Fruit fly (Drosophila melanogaster): ENCODE measurements around the gene CG33080.
A peak's percentile ranks its signal among the peaks of the same experiment; 100 is the strongest.

The CG33080 gene

dm6 chrX:5699824-5700498 is 17.6 kb downstream of the CG33080 start (continued):
- no peak for TF ChIP-seq bbx (GFP tag; IDR thresholded peaks at IDR 0.05; ENCODE audit: partially characterized antibody)
- TF ChIP-seq grau (tag; optimal IDR thresholded peaks at IDR 0.05) = peak; percentile 69
- TF ChIP-seq CG2712 (tag; optimal IDR thresholded peaks at IDR 0.05) = peak; percentile 75
- no peak for TF ChIP-seq dan (GFP tag; IDR thresholded peaks at IDR 0.05)
- TF ChIP-seq CG13775 (GFP tag; optimal IDR thresholded peaks at IDR 0.05) = peak; percentile 17
- no peak for TF ChIP-seq Kr (GFP tag; optimal IDR thresholded peaks at IDR 0.05)
- peak; percentile 74 for TF ChIP-seq ATbp (GFP tag; optimal IDR thresholded peaks at IDR 0.05)
- peak; percentile 28 for TF ChIP-seq caup (GFP tag; optimal IDR thresholded peaks at IDR 0.05; ENCODE audit: severe bottlenecking)
- peak; percentile 40 for TF ChIP-seq CG12219 (GFP tag; optimal IDR thresholded peaks at IDR 0.05)
- TF ChIP-seq CG7987 (GFP tag; optimal IDR thresholded peaks at IDR 0.05) = no peak
- 0 out of 3 replicates have a peak, but pooled peaks have one; percentile 36 for TF ChIP-seq Dbx (GFP tag; IDR thresholded peaks at IDR 0.05)
- TF ChIP-seq E2f1 (GFP tag; IDR thresholded peaks at IDR 0.05) = peak; percentile 52; the same call in 1 of the 2 replicates
- peak; percentile 52; the same call in 2 of the 3 replicates for TF ChIP-seq Optix (GFP tag; IDR thresholded peaks at IDR 0.05)
- TF ChIP-seq CG4328 (GFP tag; optimal IDR thresholded peaks at IDR 0.05) = no peak
- peak; percentile 22 for TF ChIP-seq HHEX (GFP tag; optimal IDR thresholded peaks at IDR 0.05)
- TF ChIP-seq CG12659 (GFP tag; optimal IDR thresholded peaks at IDR 0.05) = peak; percentile 3
- peak; percentile 5 for TF ChIP-seq sd (tag; optimal IDR thresholded peaks at IDR 0.05)
- no peak for TF ChIP-seq gce (GFP tag; IDR thresholded peaks at IDR 0.05)
- peak; percentile 39 for TF ChIP-seq Nf-YB (GFP tag; optimal IDR thresholded peaks at IDR 0.05)
- no peak for TF ChIP-seq Dfd (GFP tag; optimal IDR thresholded peaks at IDR 0.05)
- TF ChIP-seq CG17361 (GFP tag; IDR thresholded peaks at IDR 0.05) = peak; percentile 82
- TF ChIP-seq Dip3 (GFP tag; optimal IDR thresholded peaks at IDR 0.05) = peak; percentile 12
- TF ChIP-seq CG11093 (GFP tag; IDR thresholded peaks at IDR 0.05) = no peak
- no peak for TF ChIP-seq Camta (GFP tag; optimal IDR thresholded peaks at IDR 0.05)
- peak; percentile 40 for TF ChIP-seq Aef1 (GFP tag; IDR thresholded peaks at IDR 0.05)
- TF ChIP-seq CG10321 (GFP tag; IDR thresholded peaks at IDR 0.05) = no peak
- no peak for TF ChIP-seq unc-4 (GFP tag; IDR thresholded peaks at IDR 0.05; ENCODE audit: partially characterized antibody)
- no peak for TF ChIP-seq en (GFP tag; optimal IDR thresholded peaks at IDR 0.05)
- TF ChIP-seq zfh2 (GFP tag; optimal IDR thresholded peaks at IDR 0.05) = no peak
- peak; percentile 76 for TF ChIP-seq CG7839 (tag; optimal IDR thresholded peaks at IDR 0.05)
- TF ChIP-seq Awh (GFP tag; IDR thresholded peaks at IDR 0.05) = 0 out of 2 replicates have a peak, but pooled peaks have one; percentile 44
- TF ChIP-seq Doc3 (GFP tag; IDR thresholded peaks at IDR 0.05; ENCODE audit: partially characterized antibody) = no peak
- peak; percentile 67 for TF ChIP-seq Ssrp (tag; optimal IDR thresholded peaks at IDR 0.05)
- TF ChIP-seq CG9609 (GFP tag; optimal IDR thresholded peaks at IDR 0.05) = peak; percentile 15
- no peak for TF ChIP-seq CG3838 (GFP tag; optimal IDR thresholded peaks at IDR 0.05)
- TF ChIP-seq lab (GFP tag; optimal IDR thresholded peaks at IDR 0.05) = peak; percentile 77
- peak; percentile 45 for TF ChIP-seq Mes4 (GFP tag; optimal IDR thresholded peaks at IDR 0.05)
- TF ChIP-seq pita (GFP tag; optimal IDR thresholded peaks at IDR 0.05) = no peak
- TF ChIP-seq trem (tag; optimal IDR thresholded peaks at IDR 0.05) = peak; percentile 37
- TF ChIP-seq fd96Cb (tag; optimal IDR thresholded peaks at IDR 0.05) = peak; percentile 78
- TF ChIP-seq CG3163 (GFP tag; optimal IDR thresholded peaks at IDR 0.05) = no peak
- TF ChIP-seq insv (GFP tag; optimal IDR thresholded peaks at IDR 0.05) = no peak
- TF ChIP-seq Side (GFP tag; optimal IDR thresholded peaks at IDR 0.05) = peak; percentile 12
- no peak for TF ChIP-seq sim (GFP tag; IDR thresholded peaks at IDR 0.05)
- TF ChIP-seq ftz-f1 (GFP tag; optimal IDR thresholded peaks at IDR 0.05) = no peak
- TF ChIP-seq p53 (GFP tag; optimal IDR thresholded peaks at IDR 0.05) = no peak
- TF ChIP-seq hbn (GFP tag; IDR thresholded peaks at IDR 0.05; ENCODE audit: partially characterized antibody) = no peak
- peak; percentile 57 for TF ChIP-seq CG10366 (GFP tag; IDR thresholded peaks at IDR 0.05)
- peak; percentile 10 for TF ChIP-seq dm (GFP tag; optimal IDR thresholded peaks at IDR 0.05)

Measured in whole organism, embryonic.